Fruit fly (Drosophila melanogaster): ENCODE data around the gene Meltrin.

DNA sequence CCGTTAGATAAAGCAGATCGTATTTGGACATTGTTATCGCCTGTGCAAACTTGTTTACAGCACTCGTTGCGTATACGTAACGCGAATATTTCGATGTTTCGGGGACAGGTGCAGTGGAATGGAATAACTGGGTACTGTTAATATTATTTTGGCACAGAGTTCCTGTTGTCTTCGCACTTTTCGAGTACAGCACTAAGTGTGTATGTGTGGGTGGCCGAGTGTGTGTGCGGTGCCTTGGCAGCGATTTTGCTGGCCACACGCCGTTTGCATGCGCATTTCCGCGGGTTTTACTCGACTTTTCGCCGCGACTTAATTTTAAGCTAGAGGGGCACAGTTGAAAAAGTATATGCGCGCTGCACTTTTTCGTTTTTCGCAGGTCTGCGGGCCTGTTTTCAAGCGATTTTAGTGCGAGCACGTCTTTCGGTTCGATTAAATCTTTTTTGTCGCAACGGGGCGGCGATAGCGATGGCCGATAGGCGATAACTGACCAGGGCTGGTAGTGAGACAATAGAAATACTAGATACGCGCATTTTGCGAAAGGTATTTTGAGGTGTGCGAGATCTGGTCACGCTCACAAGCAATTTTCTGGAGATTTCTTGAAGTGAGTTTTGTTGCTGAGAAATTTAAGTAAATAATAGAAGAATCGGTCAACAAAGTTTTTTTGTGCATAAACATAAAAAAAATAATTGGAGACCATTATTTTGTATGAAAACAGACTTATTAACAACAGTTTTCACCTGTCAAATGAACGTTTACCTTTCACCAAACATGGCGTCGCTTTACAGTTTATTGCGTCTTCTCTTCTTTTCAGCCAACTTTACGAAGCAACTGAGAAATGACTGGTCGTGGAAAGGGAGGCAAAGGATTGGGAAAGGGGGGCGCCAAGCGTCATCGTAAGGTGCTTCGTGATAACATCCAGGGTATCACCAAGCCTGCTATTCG lies 71.6 kb downstream of the Meltrin start, which contains the start of the genes put and His4r:
- peak; percentile 59 for TF ChIP-seq rgr (GFP tag; optimal IDR thresholded peaks at IDR 0.05)
- TF ChIP-seq psq (GFP tag; optimal IDR thresholded peaks at IDR 0.05): no peak
- no peak for TF ChIP-seq Dfd (GFP tag; optimal IDR thresholded peaks at IDR 0.05)
- TF ChIP-seq sv (GFP tag; optimal IDR thresholded peaks at IDR 0.05): no peak
- TF ChIP-seq lola (GFP tag; optimal IDR thresholded peaks at IDR 0.05): no peak
- no peak for TF ChIP-seq pan (optimal IDR thresholded peaks at IDR 0.05)
- no peak for TF ChIP-seq ey (GFP tag; optimal IDR thresholded peaks at IDR 0.05)
- no peak for TF ChIP-seq Rel (GFP tag; optimal IDR thresholded peaks at IDR 0.05)
- peak; percentile 34 for TF ChIP-seq Rel (tag; optimal IDR thresholded peaks at IDR 0.05)
- no peak for TF ChIP-seq Hr78 (GFP tag; optimal IDR thresholded peaks at IDR 0.05)
- peak; percentile 60 for TF ChIP-seq h (GFP tag; optimal IDR thresholded peaks at IDR 0.05)
- TF ChIP-seq Vsx2 (GFP tag; optimal IDR thresholded peaks at IDR 0.05; ENCODE audit: partially characterized antibody): no peak
- peak; percentile 18 for TF ChIP-seq HLH106 (tag; optimal IDR thresholded peaks at IDR 0.05)
- no peak for TF ChIP-seq fru (GFP tag; optimal IDR thresholded peaks at IDR 0.05)
- no peak for TF ChIP-seq dl (GFP tag; optimal IDR thresholded peaks at IDR 0.05; ENCODE audit: insufficient read depth in 1 of 2, partially characterized antibody in 2 of 2)
